Fruit fly (Drosophila melanogaster) whole organism, embryonic: ENCODE results near the gene CG6830.

ENCODE experiments used
- B-H2 ChIP-seq: fragments of 200-800 bp; sonication (Bioruptor generic); optimal IDR thresholded peaks from 2 replicates; lab custom pipeline; 2018; ENCODE audit warnings: missing biosample characterization, mild to moderate bottlenecking, missing genetic modification characterization
- Bteb2 ChIP-seq: fragments of 200-800 bp; sonication (Bioruptor generic); optimal IDR thresholded peaks from 2 replicates; lab custom pipeline; 2016; ENCODE audit warnings: missing biosample characterization, missing genetic modification characterization
- CG10267 ChIP-seq: fragments of 200-800 bp; sonication (Bioruptor generic); optimal IDR thresholded peaks from 2 replicates; lab custom pipeline; 2018; ENCODE audit warnings: missing biosample characterization, mild to moderate bottlenecking, missing genetic modification characterization, moderate library complexity
- CG10979 ChIP-seq: fragments of 200-800 bp; sonication (Bioruptor generic); optimal IDR thresholded peaks from 2 replicates; lab custom pipeline; 2018; ENCODE audit warnings: missing biosample characterization, mild to moderate bottlenecking, missing genetic modification characterization, moderate library complexity
- CG11696 ChIP-seq: fragments of 200-800 bp; sonication (Bioruptor generic); IDR thresholded peaks from 2 replicates; pipeline ENCODE4 v1.3.6; 2022; ENCODE audit warnings: missing biosample characterization, missing genetic modification characterization
- CG12236 ChIP-seq: fragments of 200-800 bp; sonication (Bioruptor generic); optimal IDR thresholded peaks from 2 replicates; lab custom pipeline; 2016; ENCODE audit warnings: missing biosample characterization, missing genetic modification characterization
- CG12659 ChIP-seq: fragments of 200-800 bp; sonication (Bioruptor generic); optimal IDR thresholded peaks from 3 replicates; lab custom pipeline; 2017; ENCODE audit warnings: mild to moderate bottlenecking, missing biosample characterization, missing genetic modification reagents, missing genetic modification characterization
- CG13624 ChIP-seq: fragments of 200-800 bp; sonication (Bioruptor generic); optimal IDR thresholded peaks from 2 replicates; lab custom pipeline; 2016; ENCODE audit warnings: missing biosample characterization, missing genetic modification characterization
- CG13894 ChIP-seq: fragments of 200-800 bp; sonication (Bioruptor generic); optimal IDR thresholded peaks from 3 replicates; lab custom pipeline; 2018; ENCODE audit warnings: missing biosample characterization, mild to moderate bottlenecking, missing genetic modification characterization, moderate library complexity
- CG14441 ChIP-seq: fragments of 200-800 bp; sonication (Bioruptor generic); IDR thresholded peaks from 2 replicates; pipeline ENCODE4 v1.3.6; 2022; ENCODE audit warnings: missing biosample characterization, missing genetic modification characterization
- CG15011 ChIP-seq: fragments of 200-800 bp; sonication (Bioruptor generic); optimal IDR thresholded peaks from 3 replicates; lab custom pipeline; 2018; ENCODE audit warnings: missing biosample characterization, mild to moderate bottlenecking, missing genetic modification characterization
- CG1602 ChIP-seq: fragments of 200-800 bp; sonication (Bioruptor generic); optimal IDR thresholded peaks from 3 replicates; lab custom pipeline; 2016; ENCODE audit warnings: missing biosample characterization, missing genetic modification characterization
- CG3163 ChIP-seq: fragments of 200-800 bp; sonication (Bioruptor generic); optimal IDR thresholded peaks from 3 replicates; lab custom pipeline; 2016; ENCODE audit warnings: missing biosample characterization, missing genetic modification characterization
- CG3726 ChIP-seq: fragments of 200-800 bp; sonication (Bioruptor generic); IDR thresholded peaks from 3 replicates; pipeline ENCODE4, ENCODE4 v1.3.6; 2022; ENCODE audit warnings: missing biosample characterization, missing genetic modification characterization
- CG4404 ChIP-seq: fragments of 200-800 bp; sonication (Bioruptor generic); IDR thresholded peaks from 2 replicates; pipeline ENCODE4 v1.3.6; 2022; ENCODE audit warnings: missing biosample characterization, missing genetic modification characterization
- CG4820 ChIP-seq: fragments of 200-800 bp; sonication (Bioruptor generic); optimal IDR thresholded peaks from 3 replicates; lab custom pipeline; 2016; ENCODE audit warnings: missing biosample characterization, missing genetic modification characterization
- CG7745 ChIP-seq: fragments of 200-800 bp; sonication (Bioruptor generic); optimal IDR thresholded peaks from 2 replicates; lab custom pipeline; 2018; ENCODE audit warnings: missing biosample characterization, mild to moderate bottlenecking, missing genetic modification characterization, moderate library complexity
- CG7839 ChIP-seq: fragments of 200-800 bp; sonication (Bioruptor generic); optimal IDR thresholded peaks from 3 replicates; lab custom pipeline; 2018; ENCODE audit warnings: missing biosample characterization, mild to moderate bottlenecking, missing genetic modification characterization, moderate library complexity
- CG8281 ChIP-seq: fragments of 200-800 bp; sonication (Bioruptor generic); optimal IDR thresholded peaks from 2 replicates; lab custom pipeline; 2018; ENCODE audit warnings: missing biosample characterization, mild to moderate bottlenecking, missing genetic modification characterization, moderate library complexity
- CG9797 ChIP-seq: fragments of 200-800 bp; sonication (Bioruptor generic); optimal IDR thresholded peaks from 3 replicates; lab custom pipeline; 2018; ENCODE audit warnings: missing biosample characterization, mild to moderate bottlenecking, missing genetic modification characterization
- Dll ChIP-seq: fragments of 200-800 bp; sonication (Bioruptor generic); IDR thresholded peaks from 4 replicates; pipeline ENCODE4 v1.3.6; 2022; ENCODE audit warnings: missing biosample characterization, missing genetic modification characterization; ENCODE audit not compliant: partially characterized antibody
- Hr3 ChIP-seq: fragments of 200-800 bp; sonication (Bioruptor generic); optimal IDR thresholded peaks from 3 replicates; lab custom pipeline; 2016; ENCODE audit warnings: missing biosample characterization, missing genetic modification characterization
- Max ChIP-seq: fragments of 200-800 bp; sonication (Bioruptor generic); optimal IDR thresholded peaks from 2 replicates; lab custom pipeline; 2016; ENCODE audit warnings: missing biosample characterization, mild to moderate bottlenecking, missing genetic modification characterization
- Nf-YA ChIP-seq: fragments of 200-800 bp; sonication (Bioruptor generic); IDR thresholded peaks from 2 replicates; pipeline ENCODE4 v1.3.6; 2022; ENCODE audit warnings: missing biosample characterization, missing genetic modification characterization
- Oaz ChIP-seq: fragments of 200-800 bp; sonication (Bioruptor generic); IDR thresholded peaks from 2 replicates; pipeline ENCODE4 v1.3.6; 2022; ENCODE audit warnings: missing biosample characterization, missing genetic modification characterization
- ac ChIP-seq: fragments of 200-800 bp; sonication (Bioruptor generic); optimal IDR thresholded peaks from 3 replicates; lab custom pipeline; 2017; ENCODE audit warnings: missing biosample characterization, mild to moderate bottlenecking, missing genetic modification characterization
- amos ChIP-seq: fragments of 200-800 bp; sonication (Bioruptor generic); IDR thresholded peaks from 2 replicates; pipeline ENCODE4 v1.3.6; 2022; ENCODE audit warnings: missing biosample characterization, missing genetic modification characterization; ENCODE audit not compliant: partially characterized antibody
- ato ChIP-seq: fragments of 200-800 bp; sonication (Bioruptor generic); IDR thresholded peaks from 2 replicates; pipeline ENCODE4 v1.3.6; 2022; ENCODE audit warnings: missing biosample characterization, missing genetic modification characterization; ENCODE audit not compliant: partially characterized antibody
- dati ChIP-seq: fragments of 200-800 bp; sonication (Bioruptor generic); IDR thresholded peaks from 2 replicates; pipeline ENCODE4 v1.3.6; 2022; ENCODE audit warnings: missing biosample characterization, missing genetic modification characterization
- disco-r ChIP-seq: fragments of 200-800 bp; sonication (Bioruptor generic); optimal IDR thresholded peaks from 2 replicates; lab custom pipeline; 2016; ENCODE audit warnings: missing biosample characterization, missing genetic modification characterization
- emc ChIP-seq: fragments of 200-800 bp; sonication (Bioruptor generic); optimal IDR thresholded peaks from 2 replicates; lab custom pipeline; 2016; ENCODE audit warnings: missing biosample characterization, missing genetic modification characterization
- eve ChIP-seq, 2 experiments: fragments of >200 bp; optimal IDR thresholded peaks; 2 replicates each; lab custom pipeline; 2017; ENCODE audit warnings: missing biosample characterization in 2 of 2, missing genetic modification characterization in 2 of 2
- ham ChIP-seq: fragments of 200-800 bp; sonication (Bioruptor generic); IDR thresholded peaks from 2 replicates; pipeline ENCODE4 v1.3.6; 2022; ENCODE audit warnings: missing biosample characterization, missing genetic modification characterization
- her ChIP-seq: fragments of 200-800 bp; sonication (Bioruptor generic); optimal IDR thresholded peaks from 2 replicates; lab custom pipeline; 2016; ENCODE audit warnings: missing biosample characterization, missing genetic modification characterization
- insv ChIP-seq, 2 experiments: fragments of 200-800 bp; sonication (Bioruptor generic); optimal IDR thresholded peaks; 3 replicates each; lab custom pipeline; 2016 to 2018; ENCODE audit warnings: missing biosample characterization in 2 of 2, missing genetic modification characterization in 2 of 2
- knrl ChIP-seq: fragments of 200-800 bp; sonication (Bioruptor generic); IDR thresholded peaks from 3 replicates; pipeline ENCODE4 v1.3.6; 2022; ENCODE audit warnings: missing biosample characterization, missing genetic modification characterization; ENCODE audit not compliant: partially characterized antibody
- lmd ChIP-seq: fragments of 200-800 bp; sonication (Bioruptor generic); IDR thresholded peaks from 2 replicates; pipeline ENCODE4 v1.3.6; 2022; ENCODE audit warnings: missing biosample characterization, missing genetic modification characterization
- lov ChIP-seq, 2 experiments: fragments of 200-800 bp in 1 of 2; fragments of >200 bp in 1 of 2; sonication (Bioruptor generic) in 1 of 2; IDR thresholded peaks in 1 of 2; optimal IDR thresholded peaks in 1 of 2; 2 replicates in 1 of 2; 3 replicates in 1 of 2; pipeline versions ENCODE4 v1.3.6 to Lab custom; 2017 to 2022; ENCODE audit warnings: missing biosample characterization in 1 of 2, missing genetic modification characterization in 1 of 2
- pnt ChIP-seq: fragments of 200-800 bp; sonication (Bioruptor generic); optimal IDR thresholded peaks from 3 replicates; lab custom pipeline; 2016; ENCODE audit warnings: missing biosample characterization, missing genetic modification characterization
- pum ChIP-seq: fragments of 200-800 bp; sonication (Bioruptor generic); optimal IDR thresholded peaks from 2 replicates; lab custom pipeline; 2016; ENCODE audit warnings: missing biosample characterization, missing genetic modification characterization
- run ChIP-seq: fragments of 200-800 bp; sonication (Bioruptor generic); optimal IDR thresholded peaks from 3 replicates; lab custom pipeline; 2018; ENCODE audit warnings: missing biosample characterization, mild to moderate bottlenecking, missing genetic modification characterization
- sna ChIP-seq: fragments of 200-800 bp; sonication (Bioruptor generic); IDR thresholded peaks from 2 replicates; pipeline ENCODE4 v1.3.6; 2022; ENCODE audit warnings: missing biosample characterization, missing genetic modification characterization; ENCODE audit not compliant: partially characterized antibody
- ssp ChIP-seq: fragments of 200-800 bp; sonication (Bioruptor generic); IDR thresholded peaks from 2 replicates; pipeline ENCODE4 v1.3.6; 2022; ENCODE audit warnings: missing biosample characterization, missing genetic modification characterization
- vfl ChIP-seq: fragments of 200-800 bp; sonication (Bioruptor generic); optimal IDR thresholded peaks from 2 replicates; lab custom pipeline; 2016; ENCODE audit warnings: missing biosample characterization, missing genetic modification characterization
- wek ChIP-seq: fragments of 200-800 bp; sonication (Bioruptor generic); optimal IDR thresholded peaks from 3 replicates; lab custom pipeline; 2018; ENCODE audit warnings: missing biosample characterization, mild to moderate bottlenecking, missing genetic modification characterization, moderate library complexity
- yki ChIP-seq: fragments of >200 bp; optimal IDR thresholded peaks from 3 replicates; lab custom pipeline; 2018
- zen ChIP-seq: fragments of 200-800 bp; sonication (Bioruptor generic); optimal IDR thresholded peaks from 3 replicates; lab custom pipeline; 2018; ENCODE audit warnings: missing biosample characterization, mild to moderate bottlenecking, missing genetic modification characterization, moderate library complexity
- zen2 ChIP-seq: fragments of 200-800 bp; sonication (Bioruptor generic); IDR thresholded peaks from 3 replicates; pipeline ENCODE4 v1.3.6; 2022; ENCODE audit warnings: missing biosample characterization, missing genetic modification characterization; ENCODE audit not compliant: partially characterized antibody

Gene CG6830

dm6 chr3R:11650105-11651039, 33.8 kb downstream of the CG6830 start, which contains the start of the genes Csk and Elp1 (continued):
- TF ChIP-seq CG4820 (peak; percentile 55), CG12659 (GFP tag; lab: Kevin White, UChicago) (peak; percentile 92), CG9797 (GFP tag; lab: Kevin White, UChicago) (peak; percentile 96), zen2 (GFP tag; lab: Robert Waterston, UW) (no peak), CG10267 (tag; lab: Kevin White, UChicago) (peak; percentile 98), Oaz (no peak), Hr3 (GFP tag; lab: Kevin White, UChicago) (peak; percentile 58), lmd (peak; percentile 50; the same call in 1 of the 2 replicates), emc (GFP tag; lab: Kevin White, UChicago) (no peak), eve (GFP tag; optimal IDR thresholded peaks at IDR 0.05; lab: Kevin White, UChicago) (peak in 1 of 2 experiments; percentile 50), Max (GFP tag; lab: Kevin White, UChicago) (peak; percentile 86), wek (GFP tag; lab: Kevin White, UChicago) (no peak), CG7839 (peak; percentile 64), yki (lab: Kevin White, UChicago) (no peak), knrl (peak; percentile 23; the same call in 1 of the 3 replicates), her (GFP tag; lab: Kevin White, UChicago) (peak; percentile 27), lov (optimal IDR thresholded peaks at IDR 0.05; lab: Kevin White, UChicago) (no peak), lov (GFP tag; IDR thresholded peaks at IDR 0.05; lab: Robert Waterston, UW) (no peak), CG13894 (peak; percentile 50), CG3726 (GFP tag; lab: Robert Waterston, UW) (no peak), ham (no peak), CG1602 (GFP tag; lab: Kevin White, UChicago) (peak; percentile 51), vfl (GFP tag; lab: Kevin White, UChicago) (no peak), B-H2 (GFP tag; lab: Kevin White, UChicago) (peak; percentile 49), CG15011 (peak; percentile 26), zen (tag; lab: Kevin White, UChicago) (peak; percentile 19), CG4404 (GFP tag; lab: Robert Waterston, UW) (no peak), ato (GFP tag; lab: Robert Waterston, UW) (no peak), disco-r (GFP tag; lab: Kevin White, UChicago) (no peak), CG10979 (tag; lab: Kevin White, UChicago) (peak; percentile 49), Nf-YA (GFP tag; lab: Robert Waterston, UW) (no peak), CG3163 (GFP tag; lab: Kevin White, UChicago) (no peak), CG7745 (tag; lab: Kevin White, UChicago) (no peak), sna (GFP tag; lab: Robert Waterston, UW) (no peak), pnt (GFP tag; lab: Kevin White, UChicago) (no peak), insv (GFP tag; optimal IDR thresholded peaks at IDR 0.05; lab: Kevin White, UChicago) (peak in 1 of 2 experiments; percentile 59), CG12236 (GFP tag; lab: Kevin White, UChicago) (no peak), amos (GFP tag; lab: Robert Waterston, UW) (0 out of 2 replicates have a peak, but pooled peaks have one; percentile 29), CG8281 (tag; lab: Kevin White, UChicago) (peak; percentile 5), CG11696 (GFP tag; lab: Robert Waterston, UW) (no peak), Bteb2 (GFP tag; lab: Kevin White, UChicago) (no peak), Dll (no peak), dati (GFP tag; lab: Robert Waterston, UW) (no peak), pum (peak; percentile 12), CG13624 (GFP tag; lab: Kevin White, UChicago) (peak; percentile 8), CG14441 (GFP tag; lab: Robert Waterston, UW) (peak; percentile 44; the same call in 1 of the 2 replicates), ac (GFP tag; lab: Kevin White, UChicago) (no peak), ssp (GFP tag; lab: Robert Waterston, UW) (0 out of 2 replicates have a peak, but pooled peaks have one; percentile 12), run (peak; percentile 18)
